Fruit fly (Drosophila melanogaster) Kc167 (cell line): Measurements from ENCODE around the gene CHKov1.

Experiments
- Myc ChIP-seq: fragments of >200 bp; optimal IDR thresholded peaks from 2 replicates; lab custom pipeline; 2017; ENCODE audit warnings: missing external identifiers
- Sin3A ChIP-seq: fragments of >200 bp; optimal IDR thresholded peaks from 2 replicates; lab custom pipeline; 2018; ENCODE audit warnings: missing external identifiers
- h ChIP-seq: fragments of >200 bp; optimal IDR thresholded peaks from 3 replicates; lab custom pipeline; 2018; ENCODE audit warnings: missing external identifiers
- insv ChIP-seq: fragments of >200 bp; optimal IDR thresholded peaks from 3 replicates; lab custom pipeline; 2018; ENCODE audit warnings: missing external identifiers
- psq ChIP-seq: fragments of >200 bp; optimal IDR thresholded peaks from 2 replicates; lab custom pipeline; 2017; ENCODE audit warnings: missing external identifiers
- ttk ChIP-seq: sonication (Bioruptor generic); optimal IDR thresholded peaks from 2 replicates; lab custom pipeline; 2017; ENCODE audit warnings: missing external identifiers

DNA sequence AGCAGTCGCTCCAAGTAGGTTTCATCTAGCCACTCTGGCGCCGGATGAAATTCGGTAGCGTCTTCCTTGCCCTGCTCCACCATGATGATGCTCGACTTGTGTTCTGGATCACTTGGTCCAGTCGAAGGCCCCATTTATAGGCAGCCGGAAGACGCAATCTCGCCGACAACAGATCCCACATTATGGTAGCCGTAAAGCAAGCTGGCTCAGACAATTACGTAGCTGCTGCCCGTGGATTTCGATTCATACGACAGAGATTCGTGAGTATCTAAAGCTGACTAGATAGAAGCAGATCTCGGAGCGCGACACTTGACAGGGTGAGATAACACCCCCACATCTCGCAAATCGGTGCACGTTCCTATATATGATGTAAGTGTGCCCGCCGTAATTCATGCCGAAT lies 52.0 kb downstream of the CHKov1 start, which contains the start of gene CG10513:
- TF ChIP-seq ttk (lab: Kevin White, UChicago) (no peak), psq (lab: Kevin White, UChicago) (no peak), Sin3A (no peak), Myc (lab: Kevin White, UChicago) (no peak), insv (lab: Kevin White, UChicago) (no peak), h (lab: Kevin White, UChicago) (no peak)
